Fruit fly (Drosophila melanogaster) whole organism, embryonic: ENCODE data around the gene Ptp69D.
A peak's percentile ranks its signal among the peaks of the same experiment; 100 is the strongest.

Experiments used
- CG1024 ChIP-seq: fragments of 200-800 bp; sonication (Bioruptor generic); IDR thresholded peaks from 2 replicates; pipeline ENCODE4 v1.3.6; 2022; ENCODE audit warnings: missing biosample characterization, missing genetic modification characterization
- CG11695 ChIP-seq: fragments of 200-800 bp; sonication (Bioruptor generic); IDR thresholded peaks from 3 replicates; pipeline ENCODE4 v1.3.6; 2022; ENCODE audit warnings: missing biosample characterization, missing genetic modification characterization
- CG13624 ChIP-seq: fragments of 200-800 bp; sonication (Bioruptor generic); optimal IDR thresholded peaks from 2 replicates; lab custom pipeline; 2016; ENCODE audit warnings: missing biosample characterization, missing genetic modification characterization
- CG14860 ChIP-seq: fragments of 200-800 bp; sonication (Bioruptor generic); IDR thresholded peaks from 3 replicates; pipeline ENCODE4 v1.3.6; 2022; ENCODE audit warnings: missing biosample characterization, missing genetic modification characterization; ENCODE audit not compliant: partially characterized antibody
- CG1603 ChIP-seq: fragments of 200-800 bp; sonication (Bioruptor generic); optimal IDR thresholded peaks from 2 replicates; lab custom pipeline; 2019; ENCODE audit warnings: missing biosample characterization, mild to moderate bottlenecking, missing genetic modification characterization, moderate library complexity
- CG16813 ChIP-seq: fragments of 200-800 bp; sonication (Bioruptor generic); IDR thresholded peaks from 3 replicates; pipeline ENCODE4 v1.3.6; 2022; ENCODE audit warnings: missing biosample characterization, missing genetic modification characterization; ENCODE audit not compliant: partially characterized antibody
- CG17328 ChIP-seq: fragments of 200-800 bp; sonication (Bioruptor generic); IDR thresholded peaks from 2 replicates; pipeline ENCODE4 v1.3.6; 2022; ENCODE audit warnings: missing biosample characterization, missing genetic modification characterization
- CG18262 ChIP-seq: fragments of 200-800 bp; optimal IDR thresholded peaks from 3 replicates; lab custom pipeline; 2019; ENCODE audit warnings: missing biosample characterization, mild to moderate bottlenecking, missing genetic modification characterization, moderate library complexity
- CG2712 ChIP-seq: fragments of 200-800 bp; optimal IDR thresholded peaks from 3 replicates; lab custom pipeline; 2019; ENCODE audit warnings: missing biosample characterization, mild to moderate bottlenecking, missing genetic modification characterization, moderate library complexity
- CG3065 ChIP-seq: fragments of 200-800 bp; sonication (Bioruptor generic); optimal IDR thresholded peaks from 2 replicates; lab custom pipeline; 2016; ENCODE audit warnings: missing biosample characterization, missing genetic modification characterization
- CG33213 ChIP-seq: fragments of 200-800 bp; sonication (Bioruptor generic); optimal IDR thresholded peaks from 3 replicates; lab custom pipeline; 2016; ENCODE audit warnings: missing biosample characterization, missing genetic modification characterization
- CG34224 ChIP-seq: fragments of 200-800 bp; sonication (Bioruptor generic); IDR thresholded peaks from 3 replicates; pipeline ENCODE4 v1.3.6; 2022; ENCODE audit warnings: missing biosample characterization, missing genetic modification characterization; ENCODE audit not compliant: partially characterized antibody
- CG3838 ChIP-seq: fragments of 200-800 bp; sonication (Bioruptor generic); optimal IDR thresholded peaks from 3 replicates; lab custom pipeline; 2016; ENCODE audit warnings: missing biosample characterization, missing genetic modification characterization
- CG4328 ChIP-seq: fragments of 200-800 bp; sonication (Bioruptor generic); optimal IDR thresholded peaks from 3 replicates; lab custom pipeline; 2017; ENCODE audit warnings: missing biosample characterization, missing genetic modification reagents, missing genetic modification characterization
- CG6254 ChIP-seq: fragments of 200-800 bp; sonication (Bioruptor generic); optimal IDR thresholded peaks from 3 replicates; lab custom pipeline; 2017; ENCODE audit warnings: mild to moderate bottlenecking, missing biosample characterization, missing genetic modification reagents, missing genetic modification characterization
- CG7963 ChIP-seq: fragments of 200-800 bp; sonication (Bioruptor generic); IDR thresholded peaks from 3 replicates; pipeline ENCODE4 v1.3.6; 2022; ENCODE audit warnings: missing biosample characterization, missing genetic modification characterization; ENCODE audit not compliant: partially characterized antibody
- CrebB ChIP-seq: fragments of 200-800 bp; sonication (Bioruptor generic); optimal IDR thresholded peaks from 3 replicates; lab custom pipeline; 2018; ENCODE audit warnings: missing biosample characterization, mild to moderate bottlenecking, missing genetic modification characterization
- D19A ChIP-seq: fragments of 200-800 bp; optimal IDR thresholded peaks from 3 replicates; lab custom pipeline; 2019; ENCODE audit warnings: missing biosample characterization, mild to moderate bottlenecking, missing genetic modification characterization, moderate library complexity
- D19B ChIP-seq: fragments of 200-800 bp; sonication (Bioruptor generic); optimal IDR thresholded peaks from 2 replicates; lab custom pipeline; 2017; ENCODE audit warnings: missing biosample characterization, mild to moderate bottlenecking, missing genetic modification characterization
- H15 ChIP-seq: fragments of 200-800 bp; sonication (Bioruptor generic); IDR thresholded peaks from 3 replicates; pipeline ENCODE4 v1.3.6; 2022; ENCODE audit warnings: missing biosample characterization, missing genetic modification characterization
- HLH4C ChIP-seq: fragments of 200-800 bp; sonication (Bioruptor generic); IDR thresholded peaks from 3 replicates; pipeline ENCODE4 v1.3.6; 2022; ENCODE audit warnings: missing biosample characterization, missing genetic modification characterization; ENCODE audit not compliant: partially characterized antibody
- Med ChIP-seq: fragments of 200-800 bp; sonication (Bioruptor generic); peaks from one replicate; lab custom pipeline; 2016; ENCODE audit warnings: missing biosample characterization, missing genetic modification characterization, mild to moderate bottlenecking, inconsistent platforms, moderate library complexity
- NC2α ChIP-seq: fragments of 200-800 bp; sonication (Bioruptor generic); optimal IDR thresholded peaks from 2 replicates; lab custom pipeline; 2016; ENCODE audit warnings: missing biosample characterization, missing genetic modification characterization
- NC2β ChIP-seq: fragments of 200-800 bp; sonication (Bioruptor generic); optimal IDR thresholded peaks from 2 replicates; lab custom pipeline; 2016; ENCODE audit warnings: missing biosample characterization, missing genetic modification characterization
- Ptx1 ChIP-seq: fragments of 200-800 bp; sonication (Bioruptor generic); IDR thresholded peaks from 2 replicates; pipeline ENCODE4 v1.3.6; 2022; ENCODE audit warnings: missing biosample characterization, missing genetic modification characterization
- Scr ChIP-seq: fragments of 200-800 bp; sonication (Bioruptor generic); IDR thresholded peaks from 2 replicates; pipeline ENCODE4 v1.3.6; 2022; ENCODE audit warnings: missing biosample characterization, missing genetic modification characterization; ENCODE audit not compliant: partially characterized antibody
- Xrp1 ChIP-seq: fragments of 200-800 bp; sonication (Bioruptor generic); IDR thresholded peaks from 2 replicates; pipeline ENCODE4 v1.3.6; 2022; ENCODE audit warnings: missing biosample characterization, missing genetic modification characterization
- ato ChIP-seq: fragments of 200-800 bp; sonication (Bioruptor generic); IDR thresholded peaks from 2 replicates; pipeline ENCODE4 v1.3.6; 2022; ENCODE audit warnings: missing biosample characterization, missing genetic modification characterization; ENCODE audit not compliant: partially characterized antibody
- bsh ChIP-seq, 2 experiments: fragments of 200-800 bp; sonication (Bioruptor generic); optimal IDR thresholded peaks; 2 replicates each; lab custom pipeline; 2017 to 2018; ENCODE audit warnings: mild to moderate bottlenecking in 2 of 2, missing biosample characterization in 2 of 2, missing genetic modification characterization in 2 of 2, moderate library complexity in 1 of 2
- caup ChIP-seq: fragments of 200-800 bp; sonication (Bioruptor generic); optimal IDR thresholded peaks from 3 replicates; lab custom pipeline; 2017; ENCODE audit warnings: missing biosample characterization, mild to moderate bottlenecking, missing genetic modification characterization, moderate library complexity; ENCODE audit not compliant: severe bottlenecking
- chif ChIP-seq, 2 experiments: fragments of 200-800 bp; sonication (Bioruptor generic); optimal IDR thresholded peaks; 3 replicates each; lab custom pipeline; 2016; ENCODE audit warnings: missing biosample characterization in 2 of 2, missing genetic modification characterization in 2 of 2
- disco-r ChIP-seq: fragments of 200-800 bp; sonication (Bioruptor generic); optimal IDR thresholded peaks from 2 replicates; lab custom pipeline; 2016; ENCODE audit warnings: missing biosample characterization, missing genetic modification characterization
- dmrt11E ChIP-seq: fragments of 200-800 bp; sonication (Bioruptor generic); optimal IDR thresholded peaks from 3 replicates; lab custom pipeline; 2018; ENCODE audit warnings: missing biosample characterization, mild to moderate bottlenecking, missing genetic modification characterization, moderate library complexity
- ewg ChIP-seq: fragments of 200-800 bp; sonication (Bioruptor generic); optimal IDR thresholded peaks from 3 replicates; lab custom pipeline; 2017; ENCODE audit warnings: mild to moderate bottlenecking, missing biosample characterization, missing genetic modification reagents, missing genetic modification characterization
- gem ChIP-seq: fragments of 200-800 bp; sonication (Bioruptor generic); optimal IDR thresholded peaks from 2 replicates; lab custom pipeline; 2019; ENCODE audit warnings: missing biosample characterization, mild to moderate bottlenecking, missing genetic modification characterization, moderate library complexity
- hb ChIP-seq: fragments of 200-800 bp; sonication (Bioruptor generic); IDR thresholded peaks from 3 replicates; pipeline ENCODE4 v1.3.6; 2022; ENCODE audit warnings: missing biosample characterization, missing genetic modification characterization; ENCODE audit not compliant: partially characterized antibody
- ind ChIP-seq: fragments of 200-800 bp; sonication (Bioruptor generic); optimal IDR thresholded peaks from 3 replicates; lab custom pipeline; 2016; ENCODE audit warnings: missing biosample characterization, missing genetic modification characterization
- kni ChIP-seq: fragments of 200-800 bp; sonication (Bioruptor generic); optimal IDR thresholded peaks from 3 replicates; lab custom pipeline; 2017; ENCODE audit warnings: mild to moderate bottlenecking, missing biosample characterization, missing genetic modification reagents, missing genetic modification characterization
- lola ChIP-seq, 3 experiments: fragments of >200 bp in 2 of 3; fragments of 200-800 bp in 1 of 3; sonication (Bioruptor generic) in 1 of 3; optimal IDR thresholded peaks; 2 replicates each; lab custom pipeline; 2017 to 2019; ENCODE audit warnings: missing biosample characterization in 3 of 3, missing genetic modification characterization in 3 of 3, mild to moderate bottlenecking in 1 of 3, moderate library complexity in 1 of 3
- mld ChIP-seq: fragments of 200-800 bp; sonication (Bioruptor generic); IDR thresholded peaks from 3 replicates; pipeline ENCODE4 v1.3.6; 2022; ENCODE audit warnings: missing biosample characterization, missing genetic modification characterization; ENCODE audit not compliant: partially characterized antibody
- prd ChIP-seq, 3 experiments: fragments of >200 bp in 2 of 3; fragments of 200-800 bp in 1 of 3; sonication (Bioruptor generic) in 1 of 3; optimal IDR thresholded peaks in 2 of 3; IDR thresholded peaks in 1 of 3; 2 replicates in 2 of 3; 3 replicates in 1 of 3; pipeline versions ENCODE4 v1.3.6 to Lab custom; 2017 to 2022; ENCODE audit warnings: missing biosample characterization in 1 of 3, missing genetic modification characterization in 1 of 3
- repo ChIP-seq: fragments of 200-800 bp; sonication (Bioruptor generic); optimal IDR thresholded peaks from 2 replicates; lab custom pipeline; 2016; ENCODE audit warnings: missing biosample characterization, missing genetic modification characterization
- ro ChIP-seq: fragments of 200-800 bp; sonication (Bioruptor generic); IDR thresholded peaks from 2 replicates; pipeline ENCODE4 v1.3.6; 2022; ENCODE audit warnings: missing biosample characterization, missing genetic modification characterization
- row ChIP-seq: fragments of 200-800 bp; sonication (Bioruptor generic); IDR thresholded peaks from 3 replicates; pipeline ENCODE4 v1.3.6; 2022; ENCODE audit warnings: missing biosample characterization, missing genetic modification characterization
- sens ChIP-seq: fragments of 200-800 bp; sonication (Bioruptor generic); peaks from one replicate; lab custom pipeline; 2016; ENCODE audit warnings: missing biosample characterization, missing genetic modification characterization
- tin ChIP-seq: fragments of 200-800 bp; sonication (Bioruptor generic); optimal IDR thresholded peaks from 3 replicates; lab custom pipeline; 2016; ENCODE audit warnings: missing biosample characterization, missing genetic modification characterization
- tna ChIP-seq: fragments of 200-800 bp; sonication (Bioruptor generic); IDR thresholded peaks from 2 replicates; pipeline ENCODE4 v1.3.6; 2022; ENCODE audit warnings: missing biosample characterization, missing genetic modification characterization; ENCODE audit not compliant: partially characterized antibody

Ptp69D gene

dm6 chr3L:12717621-12718020 is 17.1 kb upstream of the Ptp69D start (continued):
- TF ChIP-seq CG3065 (GFP tag; lab: Kevin White, UChicago), result no peak
- no peak for TF ChIP-seq CG4328 (GFP tag; lab: Kevin White, UChicago)
- peak; percentile 19 for TF ChIP-seq tin (GFP tag; lab: Kevin White, UChicago)
- no peak for TF ChIP-seq CG11695 (GFP tag; lab: Robert Waterston, UW)
- no peak for TF ChIP-seq ro
- no peak for TF ChIP-seq repo (GFP tag; lab: Kevin White, UChicago)
- TF ChIP-seq H15 (GFP tag; lab: Robert Waterston, UW), result no peak
- TF ChIP-seq NC2β, result no peak
- TF ChIP-seq CG1024 (GFP tag; lab: Robert Waterston, UW), result no peak
- TF ChIP-seq caup (GFP tag; lab: Kevin White, UChicago), result no peak
- no peak for TF ChIP-seq CG33213
- TF ChIP-seq CG3838 (GFP tag; lab: Kevin White, UChicago), result no peak
- peak; percentile 49 for TF ChIP-seq CG6254 (GFP tag; lab: Kevin White, UChicago)
- TF ChIP-seq kni, result no peak
- TF ChIP-seq CG13624 (GFP tag; lab: Kevin White, UChicago), result no peak
- TF ChIP-seq D19A, result peak; percentile 49

- TF ChIP-seq CG16813 (GFP tag; lab: Robert Waterston, UW) (peak; percentile 56; the same call in 2 of the 3 replicates), CG14860 (peak; percentile 64), NC2β (no peak), bsh (GFP tag; optimal IDR thresholded peaks at IDR 0.05; lab: Kevin White, UChicago) (peak in 1 of 2 experiments; percentile 1), ato (peak; percentile 43; the same call in 1 of the 2 replicates), D19A (peak; percentile 32), prd (optimal IDR thresholded peaks at IDR 0.05; lab: Kevin White, UChicago) (no peak), prd (GFP tag; IDR thresholded peaks at IDR 0.05; lab: Robert Waterston, UW) (0 out of 3 replicates have a peak, but pooled peaks have one; percentile 7), chif (GFP tag; optimal IDR thresholded peaks at IDR 0.05; lab: Kevin White, UChicago) (no peak), disco-r (GFP tag; lab: Kevin White, UChicago) (no peak), hb (GFP tag; lab: Robert Waterston, UW) (0 out of 3 replicates have a peak, but pooled peaks have one; percentile 52), CG17328 (GFP tag; lab: Robert Waterston, UW) (0 out of 2 replicates have a peak, but pooled peaks have one; percentile 24), CG7963 (GFP tag; lab: Robert Waterston, UW) (peak; percentile 62; the same call in 2 of the 3 replicates), mld (GFP tag; lab: Robert Waterston, UW) (0 out of 3 replicates have a peak, but pooled peaks have one; percentile 62), Scr (GFP tag; lab: Robert Waterston, UW) (0 out of 2 replicates have a peak, but pooled peaks have one; percentile 12), Ptx1 (no peak), CG34224 (GFP tag; lab: Robert Waterston, UW) (0 out of 3 replicates have a peak, but pooled peaks have one; percentile 14), Med (GFP tag; lab: Kevin White, UChicago) (peak; percentile 39), row (peak; percentile 56; the same call in 2 of the 3 replicates), CrebB (tag; lab: Kevin White, UChicago) (no peak), tna (GFP tag; lab: Robert Waterston, UW) (peak; percentile 25; the same call in 1 of the 2 replicates), Xrp1 (peak; percentile 6; the same call in 1 of the 2 replicates), CG1603 (tag; lab: Kevin White, UChicago) (peak; percentile 35), lola (GFP tag; optimal IDR thresholded peaks at IDR 0.05; lab: Kevin White, UChicago) (peak in 1 of 3 experiments; percentile 21), dmrt11E (tag; lab: Kevin White, UChicago) (peak; percentile 28), sens (peak; percentile 33), CG18262 (tag; lab: Kevin White, UChicago) (peak; percentile 29), ewg (GFP tag; lab: Kevin White, UChicago) (peak; percentile 30), HLH4C (GFP tag; lab: Robert Waterston, UW) (peak; percentile 69), CG2712 (tag; lab: Kevin White, UChicago) (peak; percentile 38), gem (peak; percentile 20), NC2α (GFP tag; lab: Kevin White, UChicago) (no peak), ind (GFP tag; lab: Kevin White, UChicago) (no peak), D19B (peak; percentile 57)
Measured at dm6 chr3L:12720699-12721098, 14.0 kb upstream of the Ptp69D start.
